Worm (Caenorhabditis elegans) whole organism, L2 larva: ENCODE results near the gene Y37D8A.5.
A peak's percentile ranks its signal among the peaks of the same experiment; 100 is the strongest.

ENCODE experiments used
- F13H6.1 ChIP-seq: sonication (generic microtip); optimal IDR thresholded peaks from 2 replicates; lab custom pipeline; 2016; ENCODE audit warnings: missing genetic modification characterization, missing compliant biosample characterization
- Y55F3AM.14 ChIP-seq: fragments of 200-800 bp; sonication (Bioruptor generic); optimal IDR thresholded peaks from 2 replicates; lab custom pipeline; 2018; ENCODE audit warnings: mild to moderate bottlenecking, missing genetic modification characterization, missing compliant biosample characterization
- ZK546.5 ChIP-seq: sonication (generic microtip); optimal IDR thresholded peaks from 2 replicates; lab custom pipeline; 2017; ENCODE audit warnings: missing biosample characterization, missing genetic modification characterization
- alr-1 ChIP-seq: fragments of 150-350 bp; optimal IDR thresholded peaks from 2 replicates; lab custom pipeline; 2014; ENCODE audit warnings: missing biosample characterization, missing genetic modification characterization
- aly-2 ChIP-seq: fragments of 150-350 bp; optimal IDR thresholded peaks from 2 replicates; lab custom pipeline; 2014; ENCODE audit warnings: missing biosample characterization, missing genetic modification characterization
- ama-1 ChIP-seq: fragments of 150-350 bp; optimal IDR thresholded peaks from 2 replicates; lab custom pipeline; 2018; ENCODE audit warnings: inconsistent platforms
- ceh-16 ChIP-seq: fragments of 150-350 bp; optimal IDR thresholded peaks from 2 replicates; lab custom pipeline; 2014; ENCODE audit warnings: missing biosample characterization, missing genetic modification characterization
- ceh-82 ChIP-seq: fragments of 150-350 bp; optimal IDR thresholded peaks from 2 replicates; lab custom pipeline; 2014; ENCODE audit warnings: missing biosample characterization, missing genetic modification characterization
- crh-2 ChIP-seq: sonication (generic microtip); optimal IDR thresholded peaks from 2 replicates; lab custom pipeline; 2017; ENCODE audit warnings: missing biosample characterization, missing genetic modification characterization
- dmd-4 ChIP-seq: sonication (generic microtip); optimal IDR thresholded peaks from 2 replicates; lab custom pipeline; 2017; ENCODE audit warnings: missing biosample characterization, missing genetic modification characterization
- egl-27 ChIP-seq: sonication (generic microtip); optimal IDR thresholded peaks from 3 replicates; lab custom pipeline; 2017; ENCODE audit warnings: missing biosample characterization, missing genetic modification reagents, missing genetic modification characterization
- elt-1 ChIP-seq: fragments of 150-350 bp; optimal IDR thresholded peaks from 2 replicates; lab custom pipeline; 2014; ENCODE audit warnings: missing biosample characterization, missing genetic modification characterization
- elt-3 ChIP-seq: sonication (generic microtip); optimal IDR thresholded peaks from 2 replicates; lab custom pipeline; 2017; ENCODE audit warnings: missing biosample characterization, missing genetic modification characterization
- fos-1 ChIP-seq: fragments of 150-350 bp; optimal IDR thresholded peaks from 2 replicates; lab custom pipeline; 2014; ENCODE audit warnings: missing biosample characterization, missing genetic modification characterization
- gmeb-1 ChIP-seq: fragments of 150-350 bp; optimal IDR thresholded peaks from 2 replicates; lab custom pipeline; 2014; ENCODE audit warnings: missing biosample characterization, missing genetic modification characterization
- lin-11 ChIP-seq: fragments of 150-350 bp; sonication (generic microtip); optimal IDR thresholded peaks from 2 replicates; lab custom pipeline; 2014; ENCODE audit warnings: missing biosample characterization, missing genetic modification characterization, inconsistent platforms, mixed read lengths
- lin-13 ChIP-seq: fragments of 150-350 bp; optimal IDR thresholded peaks from 2 replicates; lab custom pipeline; 2014; ENCODE audit warnings: missing biosample characterization, missing genetic modification reagents, missing genetic modification characterization
- lin-39 ChIP-seq: fragments of 150-350 bp; optimal IDR thresholded peaks from 2 replicates; lab custom pipeline; 2014; ENCODE audit warnings: missing biosample characterization, missing genetic modification reagents, missing genetic modification characterization
- lsy-2 ChIP-seq, 2 experiments: fragments of 150-350 bp in 1 of 2; sonication (generic microtip) in 1 of 2; optimal IDR thresholded peaks; 2 replicates each; lab custom pipeline; 2014 to 2017; ENCODE audit warnings: missing biosample characterization in 2 of 2, missing genetic modification characterization in 2 of 2
- mab-5 ChIP-seq: fragments of 150-350 bp; optimal IDR thresholded peaks from 2 replicates; lab custom pipeline; 2014; ENCODE audit warnings: missing biosample characterization, missing genetic modification characterization
- mbf-1 ChIP-seq: sonication (generic microtip); optimal IDR thresholded peaks from 2 replicates; lab custom pipeline; 2017; ENCODE audit warnings: missing biosample characterization, missing genetic modification characterization
- mdl-1 ChIP-seq, 2 experiments: fragments of 150-350 bp in 1 of 2; sonication (generic microtip) in 1 of 2; optimal IDR thresholded peaks; 2 replicates each; lab custom pipeline; 2017; ENCODE audit warnings: missing biosample characterization in 2 of 2, missing genetic modification characterization in 2 of 2
- nhr-10 ChIP-seq: sonication (generic microtip); optimal IDR thresholded peaks from 2 replicates; lab custom pipeline; 2017; ENCODE audit warnings: missing biosample characterization, missing genetic modification characterization
- nhr-11 ChIP-seq: fragments of 150-350 bp; optimal IDR thresholded peaks from 2 replicates; lab custom pipeline; 2014; ENCODE audit warnings: missing biosample characterization, missing genetic modification characterization
- nhr-12 ChIP-seq: fragments of 150-350 bp; optimal IDR thresholded peaks from 2 replicates; lab custom pipeline; 2014; ENCODE audit warnings: missing biosample characterization, missing genetic modification characterization
- nhr-129 ChIP-seq: fragments of 150-350 bp; optimal IDR thresholded peaks from 2 replicates; lab custom pipeline; 2014; ENCODE audit warnings: missing biosample characterization, missing genetic modification characterization
- nhr-23 ChIP-seq: fragments of 150-350 bp; optimal IDR thresholded peaks from 2 replicates; lab custom pipeline; 2014; ENCODE audit warnings: missing biosample characterization, missing genetic modification reagents, missing genetic modification characterization
- nhr-237 ChIP-seq: fragments of 150-350 bp; optimal IDR thresholded peaks from 2 replicates; lab custom pipeline; 2014; ENCODE audit warnings: missing biosample characterization, missing genetic modification characterization
- nhr-6 ChIP-seq: fragments of 150-350 bp; optimal IDR thresholded peaks from 2 replicates; lab custom pipeline; 2014; ENCODE audit warnings: missing biosample characterization, missing genetic modification characterization
- nhr-77 ChIP-seq: fragments of 150-350 bp; optimal IDR thresholded peaks from 2 replicates; lab custom pipeline; 2014; ENCODE audit warnings: missing biosample characterization, missing genetic modification characterization
- peb-1 ChIP-seq: fragments of 150-350 bp; optimal IDR thresholded peaks from 2 replicates; lab custom pipeline; 2014; ENCODE audit warnings: missing biosample characterization, missing genetic modification characterization
- sem-4 ChIP-seq: fragments of 150-350 bp; optimal IDR thresholded peaks from 2 replicates; lab custom pipeline; 2014; ENCODE audit warnings: missing biosample characterization, missing genetic modification reagents, missing genetic modification characterization
- skn-1 ChIP-seq: sonication (generic microtip); optimal IDR thresholded peaks from 2 replicates; lab custom pipeline; 2017; ENCODE audit warnings: missing biosample characterization, missing genetic modification characterization
- sma-3 ChIP-seq: sonication (generic microtip); optimal IDR thresholded peaks from 2 replicates; lab custom pipeline; 2016; ENCODE audit warnings: missing genetic modification reagents, missing genetic modification characterization, missing compliant biosample characterization
- sma-9 ChIP-seq, 2 experiments: fragments of 150-350 bp in 1 of 2; sonication (generic microtip) in 1 of 2; optimal IDR thresholded peaks; 2 replicates each; lab custom pipeline; 2014 to 2016; ENCODE audit warnings: missing genetic modification characterization in 2 of 2, mild to moderate bottlenecking in 1 of 2, missing biosample characterization in 1 of 2, missing compliant biosample characterization in 1 of 2, missing genetic modification reagents in 1 of 2, moderate library complexity in 1 of 2
- unc-55 ChIP-seq: fragments of 150-350 bp; sonication (generic microtip); optimal IDR thresholded peaks from 3 replicates; lab custom pipeline; 2014; ENCODE audit warnings: missing biosample characterization, missing genetic modification reagents, missing genetic modification characterization
- unc-62 ChIP-seq: fragments of 150-350 bp; optimal IDR thresholded peaks from 2 replicates; lab custom pipeline; 2014; ENCODE audit warnings: missing biosample characterization, missing genetic modification reagents, missing genetic modification characterization
- zag-1 ChIP-seq: fragments of 150-350 bp; optimal IDR thresholded peaks from 2 replicates; lab custom pipeline; 2014; ENCODE audit warnings: missing biosample characterization, missing genetic modification characterization
- ztf-1 ChIP-seq: fragments of 200-800 bp; sonication (Bioruptor generic); conservative IDR thresholded peaks from 2 replicates; pipeline ENCODE4 v1.3.6; 2022; ENCODE audit warnings: missing genetic modification characterization, missing compliant biosample characterization
- ztf-11 ChIP-seq: sonication (generic microtip); optimal IDR thresholded peaks from 2 replicates; lab custom pipeline; 2017; ENCODE audit warnings: missing biosample characterization, missing genetic modification characterization
- ztf-4 ChIP-seq: fragments of 150-350 bp; optimal IDR thresholded peaks from 2 replicates; lab custom pipeline; 2014; ENCODE audit warnings: missing biosample characterization, missing genetic modification characterization

The Y37D8A.5 gene

ce11 chrIII:12885153-12885552, 29.9 kb upstream of the Y37D8A.5 start:
- TF ChIP-seq ama-1 (lab: Kevin White, UChicago) (no peak), ceh-16 (tag; lab: Kevin White, UChicago) (no peak), skn-1 (tag; lab: Kevin White, UChicago) (no peak)
- TF ChIP-seq, all 48 proteins: peak for 0

ce11 chrIII:12880704-12881103, 25.4 kb upstream of the Y37D8A.5 start:
- TF ChIP-seq nhr-12 (tag; lab: Kevin White, UChicago), result no peak
- no peak for TF ChIP-seq gmeb-1 (tag; lab: Kevin White, UChicago)
- TF ChIP-seq unc-62, result no peak
- no peak for TF ChIP-seq elt-1 (tag; lab: Kevin White, UChicago)
- no peak for TF ChIP-seq lin-39 (tag; lab: Kevin White, UChicago)
- no peak for TF ChIP-seq nhr-237 (tag; lab: Kevin White, UChicago)
- TF ChIP-seq Y55F3AM.14 (GFP tag; lab: Kevin White, UChicago), result no peak
- TF ChIP-seq nhr-10 (tag; lab: Kevin White, UChicago), result no peak

ce11 chrIII:12877527-12878234, 22.4 kb upstream of the Y37D8A.5 start, which contains the start of the genes cec-7 and enu-3.5:
Gene cec-7 (minus strand): TSS chrIII:12877577.
Gene enu-3.5 (plus strand): TSS chrIII:12878196.
- TF ChIP-seq nhr-6 (no peak), elt-1 (tag; lab: Kevin White, UChicago) (no peak), zag-1 (tag; lab: Kevin White, UChicago) (no peak), crh-2 (tag; lab: Kevin White, UChicago) (no peak), unc-55 (GFP tag; lab: Kevin White, UChicago) (no peak), gmeb-1 (tag; lab: Kevin White, UChicago) (no peak), mab-5 (tag; lab: Kevin White, UChicago) (no peak), F13H6.1 (no peak), ZK546.5 (no peak), ztf-11 (tag; lab: Kevin White, UChicago) (no peak)

DNA sequence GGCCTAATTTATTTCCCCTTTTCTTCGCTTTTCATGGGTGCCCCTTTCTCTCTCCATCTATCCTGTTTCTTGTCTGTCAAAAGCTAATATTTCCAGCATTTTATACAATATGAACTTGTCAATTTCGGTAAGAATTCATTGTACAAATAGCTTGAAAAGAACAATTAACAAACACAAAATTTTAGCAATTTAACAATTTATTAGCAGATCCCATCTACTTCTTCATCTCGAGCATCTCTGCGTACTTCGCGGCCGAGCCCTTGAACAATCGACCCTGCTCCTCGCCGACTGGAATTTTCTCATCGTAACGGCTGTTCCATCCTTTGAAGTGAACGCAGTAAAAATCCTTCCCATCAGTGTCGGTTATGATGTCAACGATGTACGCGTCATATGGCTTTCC, 20.4 kb upstream of the Y37D8A.5 start:
- TF ChIP-seq nhr-129 (tag; lab: Kevin White, UChicago), result no peak
- no peak for TF ChIP-seq gmeb-1 (tag; lab: Kevin White, UChicago)

ce11 chrIII:12874606-12875066, 19.3 kb upstream of the Y37D8A.5 start, which contains the start of the genes mrg-1 and spcs-2:
Gene mrg-1 (minus strand): TSS chrIII:12874656.
Gene spcs-2 (plus strand): TSS chrIII:12875031.
- TF ChIP-seq aly-2 (no peak), unc-55 (GFP tag; lab: Kevin White, UChicago) (peak; percentile 97), sma-3 (GFP tag; lab: Kevin White, UChicago) (peak; percentile 93), mdl-1 (tag; optimal IDR thresholded peaks at IDR 0.05; lab: Kevin White, UChicago) (peak in 1 of 2 experiments; percentile 19), ztf-11 (tag; lab: Kevin White, UChicago) (peak; percentile 15), lsy-2 (tag; optimal IDR thresholded peaks at IDR 0.05; lab: Kevin White, UChicago) (peak; percentile 88 to 93), elt-1 (tag; lab: Kevin White, UChicago) (no peak), nhr-77 (peak; percentile 23), peb-1 (no peak), nhr-237 (tag; lab: Kevin White, UChicago) (peak; percentile 48), fos-1 (tag; lab: Kevin White, UChicago) (peak; percentile 51), sma-9 (GFP tag; optimal IDR thresholded peaks at IDR 0.05; lab: Kevin White, UChicago) (peak; percentile 93), sma-9 (tag; optimal IDR thresholded peaks at IDR 0.05; lab: Kevin White, UChicago) (no peak), unc-62 (no peak), nhr-23 (no peak), nhr-129 (tag; lab: Kevin White, UChicago) (peak; percentile 87), elt-3 (tag; lab: Kevin White, UChicago) (no peak), crh-2 (tag; lab: Kevin White, UChicago) (peak; percentile 91), zag-1 (tag; lab: Kevin White, UChicago) (no peak), ztf-4 (tag; lab: Kevin White, UChicago) (peak; percentile 86), F13H6.1 (peak; percentile 92), nhr-12 (tag; lab: Kevin White, UChicago) (no peak), nhr-6 (peak; percentile 61), dmd-4 (no peak), mbf-1 (tag; lab: Kevin White, UChicago) (no peak), ceh-16 (tag; lab: Kevin White, UChicago) (no peak), Y55F3AM.14 (GFP tag; lab: Kevin White, UChicago) (peak; percentile 35), lin-39 (tag; lab: Kevin White, UChicago) (no peak), ztf-1 (GFP tag; lab: Robert Waterston, UW) (no peak), sem-4 (tag; lab: Kevin White, UChicago) (peak; percentile 97), alr-1 (tag; lab: Kevin White, UChicago) (no peak), ZK546.5 (peak; percentile 50), lin-11 (tag; lab: Kevin White, UChicago) (peak; percentile 82), ceh-82 (tag; lab: Kevin White, UChicago) (peak; percentile 54), egl-27 (peak; percentile 62), lin-13 (GFP tag; lab: Kevin White, UChicago) (peak; percentile 94), nhr-10 (tag; lab: Kevin White, UChicago) (peak; percentile 67), nhr-11 (tag; lab: Kevin White, UChicago) (no peak)
